Fruit fly (Drosophila melanogaster): ENCODE results near the gene CG7692.

The CG7692 gene

DNA sequence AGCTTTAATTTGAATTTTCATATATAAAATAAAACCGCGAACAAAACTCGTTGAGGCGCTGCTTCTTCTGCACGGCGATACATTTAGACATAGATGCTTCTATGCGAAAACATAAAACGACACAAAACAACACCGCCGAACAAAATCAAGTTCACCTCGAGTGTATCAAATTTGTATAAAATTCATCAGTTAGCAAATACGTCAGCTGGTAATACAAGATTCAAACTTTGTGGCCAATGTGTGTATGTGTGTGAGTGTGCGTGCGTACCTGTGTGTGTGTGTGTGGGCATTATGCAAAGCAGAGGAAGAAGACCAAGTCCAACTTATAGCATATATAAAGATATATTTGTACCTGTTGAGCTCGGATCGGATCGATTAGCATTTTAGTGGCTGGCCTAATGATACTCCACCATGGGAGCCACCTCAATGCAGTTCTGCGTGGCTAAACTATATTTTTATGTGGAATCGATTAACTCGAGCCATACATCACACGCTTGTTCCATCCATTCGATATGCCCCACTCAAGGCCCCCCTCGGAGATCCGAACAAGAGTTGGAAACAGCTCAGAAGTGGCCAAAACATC, 42.9 kb downstream of the CG7692 start:
- TF ChIP-seq CG8478 (optimal IDR thresholded peaks at IDR 0.05) (no peak), CTCF (optimal IDR thresholded peaks at IDR 0.05) (no peak)

DNA sequence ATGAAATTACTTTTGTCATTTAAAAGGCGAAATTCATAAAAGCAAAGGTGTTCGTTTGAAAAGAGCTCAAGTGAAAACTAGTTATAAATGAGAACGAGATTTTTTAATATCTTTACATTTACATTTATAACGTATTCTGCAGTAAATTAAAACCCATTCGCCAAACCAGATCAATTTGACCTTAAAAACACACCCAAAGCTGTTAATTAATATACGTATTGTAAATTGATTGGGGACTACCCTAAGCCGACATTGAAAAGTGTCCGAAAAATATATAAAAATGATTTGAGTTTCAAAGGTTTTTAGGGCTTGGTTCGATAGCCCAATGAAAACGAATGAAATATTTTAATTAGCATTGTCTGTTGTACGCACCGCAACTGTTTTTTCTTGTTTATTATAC, 47.4 kb downstream of the CG7692 start:
- no peak for TF ChIP-seq CTCF (optimal IDR thresholded peaks at IDR 0.05)
- no peak for TF ChIP-seq CG8478 (optimal IDR thresholded peaks at IDR 0.05)

DNA sequence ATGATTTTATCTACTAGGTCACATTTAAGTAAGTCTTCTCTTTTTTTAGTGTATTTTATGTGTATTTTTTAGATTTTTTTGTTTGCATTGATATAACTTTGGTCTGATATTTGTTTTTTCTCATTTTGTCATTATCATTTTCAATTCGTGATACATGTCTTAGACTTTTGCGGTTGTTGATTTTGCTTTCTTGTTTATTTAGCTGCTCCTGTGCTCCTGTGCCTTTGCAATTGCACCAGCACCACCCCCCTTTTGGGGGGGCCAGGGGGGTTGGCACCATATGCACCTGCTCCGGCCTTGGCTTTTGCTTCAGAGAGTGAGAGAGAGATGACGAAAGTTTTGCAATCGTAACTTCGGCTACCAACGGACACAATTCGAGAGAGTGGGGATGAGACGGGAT, 49.3 kb downstream of the CG7692 start:
- no peak for TF ChIP-seq CTCF (optimal IDR thresholded peaks at IDR 0.05)
- no peak for TF ChIP-seq CG8478 (optimal IDR thresholded peaks at IDR 0.05)

DNA sequence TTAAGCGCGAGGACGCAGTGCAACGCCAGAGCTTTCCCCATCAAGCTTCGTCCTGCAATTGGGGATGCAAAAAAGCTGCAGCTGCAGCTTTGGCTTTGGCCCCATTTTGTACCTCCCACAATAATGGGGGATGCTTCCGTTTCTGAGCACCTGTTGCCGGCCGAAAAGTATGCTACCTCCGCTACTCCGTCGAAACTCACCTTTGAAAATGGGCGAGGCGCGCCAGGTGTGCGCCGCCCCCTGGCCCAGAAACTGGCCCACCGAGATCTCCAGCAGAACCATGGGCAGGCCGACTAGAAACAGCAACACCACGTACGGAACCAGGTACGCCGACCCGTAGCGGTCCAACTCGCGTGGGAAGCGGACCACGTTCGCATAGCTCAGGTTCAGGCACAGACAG, 49.8 kb downstream of the CG7692 start:
- TF ChIP-seq CTCF (optimal IDR thresholded peaks at IDR 0.05) (no peak), CG8478 (optimal IDR thresholded peaks at IDR 0.05) (no peak)

DNA sequence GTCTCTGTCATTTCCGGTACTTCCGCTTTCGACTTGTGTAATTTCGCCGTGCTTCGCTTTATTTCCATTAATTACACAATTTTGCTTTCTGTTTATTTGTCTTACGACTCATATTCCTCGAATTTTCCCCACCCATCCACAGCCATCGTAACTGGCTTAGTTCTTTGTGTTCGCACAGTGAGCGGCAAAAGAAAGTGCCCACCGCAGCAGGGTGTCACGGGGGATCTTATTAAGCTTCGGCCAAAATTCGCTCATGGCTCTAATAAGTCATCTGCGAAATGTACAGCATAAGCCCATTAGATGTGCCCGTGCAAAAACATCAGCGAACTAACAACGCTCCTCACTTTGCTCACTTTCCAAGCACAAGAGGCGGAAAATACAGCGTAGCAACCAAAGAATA, 50.8 kb downstream of the CG7692 start:
- TF ChIP-seq CG8478 (optimal IDR thresholded peaks at IDR 0.05) = no peak
- TF ChIP-seq CTCF (optimal IDR thresholded peaks at IDR 0.05) = no peak

DNA sequence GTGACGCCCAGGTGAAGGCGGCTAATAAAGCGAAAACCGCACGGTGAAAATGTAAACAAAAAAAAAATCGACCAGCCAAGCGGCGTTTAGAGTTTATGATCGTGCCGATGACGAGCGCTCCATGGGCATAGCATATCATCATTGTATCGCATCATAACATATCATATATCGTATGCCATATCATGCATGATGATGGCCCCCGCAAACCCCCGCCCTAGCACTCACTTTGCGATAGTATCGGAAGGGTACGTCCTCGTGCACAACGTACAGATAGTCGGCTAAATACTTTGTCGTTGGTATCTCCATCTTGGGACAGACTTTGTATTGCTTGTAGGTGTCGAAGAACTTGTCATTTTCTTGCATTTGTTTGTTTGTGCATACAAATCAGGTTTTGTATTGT, 51.6 kb downstream of the CG7692 start:
- TF ChIP-seq CTCF (optimal IDR thresholded peaks at IDR 0.05) (no peak), CG8478 (optimal IDR thresholded peaks at IDR 0.05) (no peak)

DNA sequence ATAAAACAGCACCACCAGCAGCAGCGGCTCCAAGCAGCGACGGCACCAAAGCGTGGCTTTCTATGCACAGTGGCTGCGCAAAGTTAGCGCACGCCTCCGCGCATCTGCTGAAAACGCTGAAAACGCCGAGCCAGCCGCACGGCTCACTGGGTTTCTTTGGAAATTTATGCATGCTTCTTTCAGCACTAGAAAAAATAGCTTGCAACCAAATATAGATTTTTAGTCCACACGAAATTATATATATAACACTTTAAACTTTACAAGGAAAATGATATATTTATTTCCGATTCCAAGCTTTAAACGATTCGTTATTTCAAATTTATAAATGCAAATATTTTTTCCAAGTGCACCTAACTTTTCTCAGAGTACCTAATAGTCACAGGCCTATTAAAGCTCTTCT, 53.0 kb downstream of the CG7692 start:
- no peak for TF ChIP-seq CG8478 (optimal IDR thresholded peaks at IDR 0.05)
- TF ChIP-seq CTCF (optimal IDR thresholded peaks at IDR 0.05) = no peak

DNA sequence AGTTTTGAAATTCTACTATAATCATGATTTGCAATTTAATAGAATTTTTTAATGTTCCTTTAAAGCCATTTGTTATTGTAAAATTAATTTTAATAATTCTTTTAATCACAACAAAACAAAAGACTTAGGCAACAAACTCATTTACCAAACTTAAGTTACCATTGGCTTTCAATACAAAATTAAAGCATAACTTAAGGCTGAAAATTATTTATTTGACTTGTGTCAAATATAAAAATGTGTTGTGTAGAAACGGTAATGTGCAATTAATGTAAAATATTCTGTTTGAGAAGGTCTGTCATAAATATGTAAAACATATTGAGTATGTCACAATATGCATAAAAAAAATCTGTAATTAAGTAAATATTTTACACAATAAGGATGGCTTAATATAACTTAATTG, 55.5 kb downstream of the CG7692 start:
- TF ChIP-seq CG8478 (optimal IDR thresholded peaks at IDR 0.05) (no peak), CTCF (optimal IDR thresholded peaks at IDR 0.05) (peak in 1 of 2 experiments; percentile 35)
